Worm (Caenorhabditis elegans) whole organism, midembryonic: ENCODE data around the gene clk-1.

Source experiments
- T22C8.4 ChIP-seq: fragments of 200-800 bp; sonication (Bioruptor generic); IDR thresholded peaks from 2 replicates; pipeline ENCODE4 v1.3.6; 2022; ENCODE audit warnings: missing genetic modification characterization, missing compliant biosample characterization
- cog-1 ChIP-seq: sonication (generic microtip); optimal IDR thresholded peaks from 2 replicates; lab custom pipeline; 2016; ENCODE audit warnings: missing genetic modification characterization, missing compliant biosample characterization
- flt-1 ChIP-seq: fragments of 200-800 bp; sonication (Bioruptor generic); IDR thresholded peaks from 2 replicates; pipeline ENCODE4 v1.3.6; 2022; ENCODE audit warnings: missing genetic modification characterization, missing compliant biosample characterization
- med-1 ChIP-seq: sonication (generic microtip); optimal IDR thresholded peaks from 2 replicates; lab custom pipeline; 2017; ENCODE audit warnings: missing genetic modification characterization, mild to moderate bottlenecking, missing compliant biosample characterization, antibody characterized with exemption, missing genetic modification reagents; ENCODE audit not compliant: insufficient read depth
- ref-1 ChIP-seq: fragments of 200-800 bp; sonication (Bioruptor generic); conservative IDR thresholded peaks from 2 replicates; pipeline ENCODE4 v1.3.6; 2022; ENCODE audit warnings: missing genetic modification reagents, missing genetic modification characterization, missing compliant biosample characterization
- tab-1 ChIP-seq: fragments of 200-800 bp; sonication (Bioruptor generic); IDR thresholded peaks from 2 replicates; pipeline ENCODE4 v1.3.6; 2022; ENCODE audit warnings: missing genetic modification characterization, missing compliant biosample characterization
- ztf-23 ChIP-seq: fragments of 200-800 bp; sonication (Bioruptor generic); IDR thresholded peaks from 2 replicates; pipeline ENCODE4 v1.3.6; 2022; ENCODE audit warnings: missing genetic modification reagents, missing genetic modification characterization, missing compliant biosample characterization
- ztf-29 ChIP-seq: fragments of 200-800 bp; sonication (Bioruptor generic); IDR thresholded peaks from 2 replicates; pipeline ENCODE4 v1.3.6; 2022; ENCODE audit warnings: missing genetic modification reagents, missing genetic modification characterization, missing compliant biosample characterization

- no peak for TF ChIP-seq flt-1 (GFP tag; lab: Robert Waterston, UW)
- no peak for TF ChIP-seq T22C8.4 (GFP tag; lab: Robert Waterston, UW)
- no peak for TF ChIP-seq ref-1
- TF ChIP-seq ztf-29 (GFP tag; lab: Robert Waterston, UW): no peak
- TF ChIP-seq med-1 (GFP tag; lab: Kevin White, UChicago): no peak
- TF ChIP-seq tab-1: no peak
- TF ChIP-seq cog-1: no peak
- no peak for TF ChIP-seq ztf-23 (GFP tag; lab: Robert Waterston, UW)
Observed at ce11 chrIII:5291281-5291680, 13.6 kb downstream of the clk-1 start.
